Fruit fly (Drosophila melanogaster) ovary, adult (tissue): Measurements from ENCODE around the gene Girdin.

Source experiments
- CG17801 ChIP-seq: fragments of 200-800 bp; optimal IDR thresholded peaks from 2 replicates; lab custom pipeline; 2019; ENCODE audit warnings: missing biosample characterization, mild to moderate bottlenecking, missing genetic modification characterization, moderate library complexity; ENCODE audit not compliant: partially characterized antibody

Gene Girdin

DNA sequence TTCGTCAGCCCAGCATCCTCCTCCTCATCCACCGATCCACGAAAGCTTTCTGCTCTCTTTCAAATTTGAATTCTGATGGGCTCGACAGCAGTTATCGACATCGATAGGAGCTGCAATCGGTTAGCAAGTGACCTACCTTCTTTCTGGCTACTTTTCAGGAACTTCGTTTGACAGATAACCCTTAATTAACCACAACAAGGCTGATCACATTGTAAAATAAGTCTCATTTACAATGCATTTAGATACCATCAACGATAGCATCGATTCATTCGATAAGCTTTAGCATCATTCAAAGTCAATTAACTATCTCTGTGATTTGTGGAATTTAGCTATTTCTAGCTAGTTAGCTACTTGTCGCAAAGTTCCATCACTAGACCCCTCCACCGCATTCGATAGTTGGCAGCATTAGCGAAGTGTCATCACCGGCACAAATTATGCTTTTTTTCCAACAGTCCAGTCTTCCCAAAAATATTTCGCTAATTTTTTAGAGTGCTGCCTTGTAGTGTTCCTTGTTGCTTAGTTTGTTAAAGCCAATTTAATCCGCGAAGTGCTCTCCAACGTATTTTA is at the start of gene Girdin, which contains the start of gene MnM:
Gene Girdin (plus strand): TSS at position 401 of the 567 bp plus-strand sequence.
Gene MnM (minus strand): TSS at position 51 of the 567 bp plus-strand sequence.
- TF ChIP-seq CG17801 (GFP tag; lab: Kevin White, UChicago) = no peak

- no peak for TF ChIP-seq CG17801 (GFP tag; lab: Kevin White, UChicago)
Measured at dm6 chr3L:3134064-3134545, 44.6 kb upstream of the Girdin start.

- no peak for TF ChIP-seq CG17801 (GFP tag; lab: Kevin White, UChicago)
Measured at dm6 chr3L:3141411-3141810, 37.3 kb upstream of the Girdin start.

DNA sequence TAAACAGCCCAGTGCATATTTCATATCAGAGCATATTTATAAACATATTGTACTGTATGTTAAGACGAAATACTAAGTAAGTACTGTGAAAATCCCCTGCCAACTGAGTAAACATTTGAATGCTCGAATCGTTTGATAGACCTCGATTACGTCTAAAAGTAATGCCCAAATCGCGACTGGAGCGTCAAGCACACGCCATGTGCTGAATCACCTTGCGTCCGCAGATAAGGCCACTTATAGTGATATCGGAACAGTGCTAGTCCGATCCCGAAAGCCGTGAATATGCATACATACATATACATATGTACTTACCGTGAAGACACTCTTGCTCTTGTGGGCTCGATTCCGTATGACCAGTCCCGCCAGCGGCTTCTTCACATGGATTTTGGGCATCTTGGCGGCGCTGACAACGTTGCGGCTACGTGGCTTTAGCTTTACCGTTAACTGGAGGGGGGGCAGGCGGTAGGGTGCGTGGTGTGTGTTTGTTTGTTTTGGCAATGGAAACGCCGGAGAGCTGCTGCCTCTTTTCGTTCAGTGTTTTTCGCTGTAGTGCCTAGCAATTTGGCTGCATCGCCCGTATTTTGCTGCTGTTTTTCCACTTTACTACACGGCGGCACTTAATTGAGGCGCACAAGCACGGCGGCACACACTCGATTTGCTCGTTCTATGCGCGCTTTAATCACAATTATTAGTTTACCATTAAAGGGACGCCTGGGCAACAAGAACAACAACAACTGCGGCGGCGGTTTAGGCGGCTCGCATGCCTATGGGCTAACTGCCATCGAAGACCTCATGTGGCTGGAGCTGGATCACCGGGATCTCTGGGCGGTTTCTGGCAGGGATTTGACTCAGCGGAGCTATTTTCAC is 36.0 kb upstream of the Girdin start:
- no peak for TF ChIP-seq CG17801 (GFP tag; lab: Kevin White, UChicago)

DNA sequence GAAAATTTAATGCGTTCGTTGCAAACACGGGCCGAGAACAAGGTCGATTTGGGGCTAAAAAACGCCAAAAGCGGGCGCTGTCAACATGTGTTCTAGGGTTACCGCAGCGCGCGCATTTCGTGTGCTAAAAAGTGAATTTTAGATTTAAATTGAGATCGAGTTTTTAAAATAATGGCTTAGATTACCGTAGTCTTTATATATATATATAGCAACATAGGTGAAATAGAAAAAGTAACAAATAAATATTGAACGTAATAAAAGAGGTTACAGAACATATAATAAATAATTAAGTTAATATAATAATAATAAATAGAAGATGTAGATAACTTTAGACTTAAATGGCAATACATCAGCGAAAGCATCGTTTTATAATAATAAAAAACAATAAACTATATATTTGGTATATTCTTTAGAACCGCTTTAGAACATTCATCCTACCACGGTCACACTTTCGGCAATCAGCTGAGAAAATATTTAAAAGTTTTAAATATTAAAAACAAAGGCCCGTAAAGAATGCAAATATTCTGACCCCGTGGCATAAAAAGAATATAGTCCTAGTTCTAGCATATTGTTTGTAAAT is 35.3 kb upstream of the Girdin start, which contains the start of the genes CG11537 and Alg2:
Gene CG11537 (minus strand): TSS at position 75 of the 580 bp plus-strand sequence.
Gene Alg2 (plus strand): TSS at position 426 of the 580 bp plus-strand sequence.
- no peak for TF ChIP-seq CG17801 (GFP tag; lab: Kevin White, UChicago)

DNA sequence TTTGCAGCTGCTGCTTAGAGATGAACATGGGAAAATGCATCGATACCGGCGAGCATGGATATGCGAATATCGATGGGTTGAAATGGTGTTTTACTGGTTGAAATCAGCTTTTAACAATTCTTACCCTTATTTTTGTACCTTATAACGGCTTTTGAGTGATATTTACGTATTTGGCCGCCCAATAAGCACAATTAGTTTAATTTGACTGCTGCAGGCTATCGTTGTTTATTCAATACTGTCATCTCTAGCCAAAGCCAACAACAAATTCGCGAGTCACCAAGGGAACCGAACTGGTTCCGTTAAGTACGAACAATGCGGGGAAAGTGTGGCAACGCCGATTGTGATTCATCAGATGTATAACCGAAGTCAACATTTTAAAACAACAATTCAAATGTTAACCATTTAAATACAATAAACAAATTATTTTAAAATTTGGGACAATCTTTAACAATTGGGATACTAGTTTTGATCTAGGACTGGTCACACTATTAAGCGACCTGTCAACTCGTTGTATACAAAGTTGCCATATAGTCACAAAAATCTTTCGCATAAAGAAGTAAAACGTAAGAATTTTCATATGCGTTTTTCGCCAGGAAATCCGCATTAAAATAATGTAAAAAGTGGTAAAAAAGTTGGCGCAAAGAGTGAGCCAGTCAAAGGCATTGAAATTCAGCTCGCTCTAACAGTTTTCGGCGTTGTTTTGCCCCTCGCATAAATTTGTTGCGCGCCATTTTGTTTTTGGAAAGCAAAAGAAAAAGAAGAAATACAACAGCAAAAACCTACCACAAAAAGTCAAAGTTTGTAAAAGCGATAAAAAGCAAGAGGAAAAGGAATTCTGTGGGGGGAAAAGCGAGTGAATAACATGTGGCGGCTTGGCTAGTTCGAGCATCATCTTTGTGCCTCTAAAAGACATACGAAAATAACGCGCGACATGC is 30.3 kb upstream of the Girdin start, which contains the start of the genes Usp5 and BtbVII:
Gene Usp5 (minus strand): TSS at position 234 of the 935 bp plus-strand sequence.
Gene BtbVII (plus strand): TSS at position 522 of the 935 bp plus-strand sequence.
- peak; percentile 7 for TF ChIP-seq CG17801 (GFP tag; lab: Kevin White, UChicago)

dm6 chr3L:3149060-3149872 is 29.5 kb upstream of the Girdin start:
- no peak for TF ChIP-seq CG17801 (GFP tag; lab: Kevin White, UChicago)

dm6 chr3L:3150376-3150775 is 28.4 kb upstream of the Girdin start:
- no peak for TF ChIP-seq CG17801 (GFP tag; lab: Kevin White, UChicago)

DNA sequence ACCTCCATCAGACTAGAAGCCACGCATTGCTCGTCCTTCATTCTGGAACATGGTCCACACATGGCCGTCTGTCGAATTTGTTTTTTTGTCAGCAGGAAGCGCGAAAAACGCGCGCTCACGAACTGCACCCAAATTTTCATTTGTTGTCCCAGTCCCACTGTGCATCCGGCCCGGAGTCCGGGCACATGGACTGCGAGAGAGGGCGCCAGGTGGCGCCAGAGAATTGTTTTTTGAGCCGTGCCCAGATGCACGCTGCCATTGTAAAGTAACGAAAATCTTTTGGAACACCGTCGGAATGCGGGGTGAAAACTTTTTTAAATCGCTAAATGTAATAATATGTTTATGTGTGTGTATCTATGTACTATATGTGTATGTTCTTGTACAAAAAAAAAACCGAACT is 21.1 kb upstream of the Girdin start:
- no peak for TF ChIP-seq CG17801 (GFP tag; lab: Kevin White, UChicago)

- no peak for TF ChIP-seq CG17801 (GFP tag; lab: Kevin White, UChicago)
Measured at dm6 chr3L:3159309-3160194, 19.2 kb upstream of the Girdin start, which contains the start of the genes ND-30 and CG15812. TSS of gene ND-30 (minus strand) at chr3L:3159578. TSS of gene CG15812 (plus strand) at chr3L:3159991.

DNA sequence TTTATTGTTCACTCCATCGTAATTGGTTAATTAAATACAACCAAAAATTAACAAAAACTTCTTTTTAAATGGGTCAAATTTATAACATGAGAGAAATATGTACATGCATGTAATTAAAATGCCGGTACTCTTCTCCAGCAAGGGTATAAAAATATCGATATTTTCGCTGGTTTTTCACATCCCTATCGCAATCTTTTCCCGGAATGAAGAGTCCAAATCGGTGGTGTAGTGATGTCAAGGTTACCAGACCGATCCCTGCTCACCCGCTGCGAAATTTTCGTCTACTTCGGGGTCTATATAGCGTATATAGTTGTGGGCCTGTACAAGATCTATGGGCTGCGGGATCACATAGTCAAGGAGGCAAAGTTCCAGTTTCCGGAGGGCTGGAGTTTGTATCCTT is 16.8 kb upstream of the Girdin start, which contains the start of gene rasp:
Gene rasp (plus strand): TSS at position 213 of the 400 bp plus-strand sequence.
- no peak for TF ChIP-seq CG17801 (GFP tag; lab: Kevin White, UChicago)

dm6 chr3L:3162584-3162983 is 16.1 kb upstream of the Girdin start:
- TF ChIP-seq CG17801 (GFP tag; lab: Kevin White, UChicago) = no peak
